Fruit fly (Drosophila melanogaster) whole organism, adult: ENCODE results near the gene ds.
A peak's percentile ranks its signal among the peaks of the same experiment; 100 is the strongest.

Experiments
- CG11617 ChIP-seq: fragments of 200-800 bp; sonication (Bioruptor generic); optimal IDR thresholded peaks from 2 replicates; lab custom pipeline; 2017; ENCODE audit warnings: mild to moderate bottlenecking, missing biosample characterization, missing genetic modification reagents, missing genetic modification characterization
- CG12768 ChIP-seq: fragments of 200-800 bp; sonication (Bioruptor generic); optimal IDR thresholded peaks from 2 replicates; lab custom pipeline; 2017; ENCODE audit warnings: missing biosample characterization, missing genetic modification characterization, mild to moderate bottlenecking, moderate library complexity, missing genetic modification reagents
- CG14711 ChIP-seq: fragments of 200-800 bp; sonication (Bioruptor generic); optimal IDR thresholded peaks from 2 replicates; lab custom pipeline; 2018; ENCODE audit warnings: missing biosample characterization, mild to moderate bottlenecking, missing genetic modification characterization, moderate library complexity
- CG1620 ChIP-seq: fragments of 200-800 bp; sonication (Bioruptor generic); optimal IDR thresholded peaks from 2 replicates; lab custom pipeline; 2016; ENCODE audit warnings: missing biosample characterization, missing genetic modification characterization
- CG33017 ChIP-seq: fragments of 200-800 bp; sonication (Bioruptor generic); optimal IDR thresholded peaks from 2 replicates; lab custom pipeline; 2018; ENCODE audit warnings: missing biosample characterization, mild to moderate bottlenecking, missing genetic modification characterization, moderate library complexity
- CG5204 ChIP-seq: fragments of 200-800 bp; sonication (Bioruptor generic); optimal IDR thresholded peaks from 2 replicates; lab custom pipeline; 2016; ENCODE audit warnings: missing biosample characterization, missing genetic modification characterization
- CG7045 ChIP-seq: fragments of 200-800 bp; sonication (Bioruptor generic); optimal IDR thresholded peaks from 2 replicates; lab custom pipeline; 2017; ENCODE audit warnings: missing biosample characterization, mild to moderate bottlenecking, missing genetic modification characterization
- CG7101 ChIP-seq: fragments of 200-800 bp; sonication (Bioruptor generic); optimal IDR thresholded peaks from 2 replicates; lab custom pipeline; 2018; ENCODE audit warnings: missing biosample characterization, mild to moderate bottlenecking, missing genetic modification characterization, moderate library complexity
- Clk ChIP-seq: fragments of 200-800 bp; sonication (Bioruptor generic); optimal IDR thresholded peaks from 2 replicates; lab custom pipeline; 2017; ENCODE audit warnings: missing biosample characterization, missing genetic modification characterization
- Crg-1 ChIP-seq: fragments of 200-800 bp; sonication (Bioruptor generic); optimal IDR thresholded peaks from 2 replicates; lab custom pipeline; 2016; ENCODE audit warnings: missing biosample characterization, missing genetic modification characterization
- Hr96 ChIP-seq: fragments of 200-800 bp; sonication (Bioruptor generic); optimal IDR thresholded peaks from 2 replicates; lab custom pipeline; 2016; ENCODE audit warnings: missing biosample characterization, missing genetic modification characterization
- Mnt ChIP-seq: fragments of 200-800 bp; sonication (Bioruptor generic); optimal IDR thresholded peaks from 2 replicates; lab custom pipeline; 2016; ENCODE audit warnings: missing biosample characterization, mild to moderate bottlenecking, missing genetic modification characterization
- bab1 ChIP-seq: fragments of 200-800 bp; sonication (Bioruptor generic); optimal IDR thresholded peaks from 3 replicates; lab custom pipeline; 2019; ENCODE audit warnings: missing biosample characterization, mild to moderate bottlenecking, missing genetic modification characterization, moderate library complexity
- cic ChIP-seq: fragments of 200-800 bp; sonication (Bioruptor generic); optimal IDR thresholded peaks from 2 replicates; lab custom pipeline; 2017; ENCODE audit warnings: missing biosample characterization, mild to moderate bottlenecking, missing genetic modification characterization, moderate library complexity
- cnc ChIP-seq, 2 experiments: fragments of >200 bp; optimal IDR thresholded peaks; 2 replicates each; lab custom pipeline; 2017
- kay ChIP-seq: fragments of 200-800 bp; sonication (Bioruptor generic); peaks from one replicate; lab custom pipeline; 2016; ENCODE audit warnings: missing biosample characterization, missing genetic modification characterization, borderline replicate concordance
- ovo ChIP-seq: fragments of 200-800 bp; sonication (Bioruptor generic); optimal IDR thresholded peaks from 2 replicates; lab custom pipeline; 2016; ENCODE audit warnings: missing biosample characterization, missing genetic modification characterization
- pad ChIP-seq: fragments of 200-800 bp; sonication (Bioruptor generic); optimal IDR thresholded peaks from 3 replicates; lab custom pipeline; 2017; ENCODE audit warnings: missing biosample characterization, missing genetic modification characterization, mild to moderate bottlenecking, moderate library complexity, missing genetic modification reagents
- tj ChIP-seq: fragments of 200-800 bp; sonication (Bioruptor generic); optimal IDR thresholded peaks from 3 replicates; lab custom pipeline; 2017; ENCODE audit warnings: missing biosample characterization, mild to moderate bottlenecking, missing genetic modification characterization, moderate library complexity
- toe ChIP-seq: fragments of 200-800 bp; sonication (Bioruptor generic); optimal IDR thresholded peaks from 2 replicates; lab custom pipeline; 2016; ENCODE audit warnings: missing biosample characterization, missing genetic modification characterization

ds gene

dm6 chr2L:606165-606564, 108.6 kb downstream of the ds start:
- TF ChIP-seq CG7045: no peak
- TF ChIP-seq tj (GFP tag; lab: Kevin White, UChicago): no peak
- no peak for TF ChIP-seq bab1 (GFP tag; lab: Kevin White, UChicago)
- no peak for TF ChIP-seq Mnt (GFP tag; lab: Kevin White, UChicago)
- no peak for TF ChIP-seq CG7101 (tag; lab: Kevin White, UChicago)
- no peak for TF ChIP-seq toe
- TF ChIP-seq Hr96 (GFP tag; lab: Kevin White, UChicago): no peak
- no peak for TF ChIP-seq Crg-1 (GFP tag; lab: Kevin White, UChicago)
- no peak for TF ChIP-seq CG11617 (GFP tag; lab: Kevin White, UChicago)
- no peak for TF ChIP-seq cic (GFP tag; lab: Kevin White, UChicago)
- TF ChIP-seq CG12768 (GFP tag; lab: Kevin White, UChicago): no peak
- TF ChIP-seq cnc (optimal IDR thresholded peaks at IDR 0.05; lab: Kevin White, UChicago): no peak

dm6 chr2L:604060-604459, 110.7 kb downstream of the ds start:
- no peak for TF ChIP-seq tj (GFP tag; lab: Kevin White, UChicago)
- TF ChIP-seq CG7101 (tag; lab: Kevin White, UChicago): no peak
- no peak for TF ChIP-seq cnc (optimal IDR thresholded peaks at IDR 0.05; lab: Kevin White, UChicago)
- no peak for TF ChIP-seq toe
- no peak for TF ChIP-seq Mnt (GFP tag; lab: Kevin White, UChicago)
- no peak for TF ChIP-seq Crg-1 (GFP tag; lab: Kevin White, UChicago)
- no peak for TF ChIP-seq CG33017 (tag; lab: Kevin White, UChicago)
- no peak for TF ChIP-seq CG7045
- no peak for TF ChIP-seq cic (GFP tag; lab: Kevin White, UChicago)
- TF ChIP-seq CG11617 (GFP tag; lab: Kevin White, UChicago): no peak
- no peak for TF ChIP-seq CG1620 (GFP tag; lab: Kevin White, UChicago)
- no peak for TF ChIP-seq ovo (GFP tag; lab: Kevin White, UChicago)
- TF ChIP-seq CG5204 (GFP tag; lab: Kevin White, UChicago): no peak
- TF ChIP-seq bab1 (GFP tag; lab: Kevin White, UChicago): no peak
- no peak for TF ChIP-seq CG12768 (GFP tag; lab: Kevin White, UChicago)
- no peak for TF ChIP-seq Clk (GFP tag; lab: Kevin White, UChicago)
- no peak for TF ChIP-seq Hr96 (GFP tag; lab: Kevin White, UChicago)

dm6 chr2L:602439-602879, 112.3 kb downstream of the ds start, which contains the start of gene CG13689:
CG13689 (plus strand) TSS chr2L:602813.
- TF ChIP-seq bab1 (GFP tag; lab: Kevin White, UChicago) (peak; percentile 38), CG11617 (GFP tag; lab: Kevin White, UChicago) (no peak), kay (no peak), cnc (optimal IDR thresholded peaks at IDR 0.05; lab: Kevin White, UChicago) (no peak), Clk (GFP tag; lab: Kevin White, UChicago) (no peak), cic (GFP tag; lab: Kevin White, UChicago) (no peak), pad (peak; percentile 14), CG12768 (GFP tag; lab: Kevin White, UChicago) (no peak), CG1620 (GFP tag; lab: Kevin White, UChicago) (peak; percentile 44), Hr96 (GFP tag; lab: Kevin White, UChicago) (peak; percentile 39), CG33017 (tag; lab: Kevin White, UChicago) (no peak), CG7101 (tag; lab: Kevin White, UChicago) (no peak), toe (peak; percentile 50), tj (GFP tag; lab: Kevin White, UChicago) (no peak), CG5204 (GFP tag; lab: Kevin White, UChicago) (peak; percentile 31), ovo (GFP tag; lab: Kevin White, UChicago) (peak; percentile 3), CG7045 (peak; percentile 29), CG14711 (peak; percentile 79), Crg-1 (GFP tag; lab: Kevin White, UChicago) (no peak), Mnt (GFP tag; lab: Kevin White, UChicago) (no peak)

dm6 chr2L:601848-602247, 112.9 kb downstream of the ds start:
- TF ChIP-seq pad (no peak), CG12768 (GFP tag; lab: Kevin White, UChicago) (no peak), CG11617 (GFP tag; lab: Kevin White, UChicago) (no peak), tj (GFP tag; lab: Kevin White, UChicago) (no peak), toe (no peak), CG7045 (no peak), bab1 (GFP tag; lab: Kevin White, UChicago) (no peak), CG33017 (tag; lab: Kevin White, UChicago) (no peak), cic (GFP tag; lab: Kevin White, UChicago) (no peak)

dm6 chr2L:597771-598170, 117.0 kb downstream of the ds start:
- TF ChIP-seq ovo (GFP tag; lab: Kevin White, UChicago) (no peak), cic (GFP tag; lab: Kevin White, UChicago) (no peak), CG12768 (GFP tag; lab: Kevin White, UChicago) (no peak), CG1620 (GFP tag; lab: Kevin White, UChicago) (no peak), Crg-1 (GFP tag; lab: Kevin White, UChicago) (no peak), pad (no peak), CG11617 (GFP tag; lab: Kevin White, UChicago) (no peak), Mnt (GFP tag; lab: Kevin White, UChicago) (no peak), toe (no peak), CG5204 (GFP tag; lab: Kevin White, UChicago) (no peak), CG7101 (tag; lab: Kevin White, UChicago) (no peak), bab1 (GFP tag; lab: Kevin White, UChicago) (no peak), CG7045 (no peak), Clk (GFP tag; lab: Kevin White, UChicago) (no peak), CG33017 (tag; lab: Kevin White, UChicago) (no peak), cnc (optimal IDR thresholded peaks at IDR 0.05; lab: Kevin White, UChicago) (no peak), kay (no peak), CG14711 (no peak), tj (GFP tag; lab: Kevin White, UChicago) (no peak)
